Worm (Caenorhabditis elegans) whole organism, L2 larva: ENCODE measurements around the gene K10D11.7.

Experiments
- ceh-16 ChIP-seq: fragments of 150-350 bp; optimal IDR thresholded peaks from 2 replicates; lab custom pipeline; 2014; ENCODE audit warnings: missing biosample characterization, missing genetic modification characterization
- ceh-82 ChIP-seq: fragments of 150-350 bp; optimal IDR thresholded peaks from 2 replicates; lab custom pipeline; 2014; ENCODE audit warnings: missing biosample characterization, missing genetic modification characterization
- lin-39 ChIP-seq: fragments of 150-350 bp; optimal IDR thresholded peaks from 2 replicates; lab custom pipeline; 2014; ENCODE audit warnings: missing biosample characterization, missing genetic modification reagents, missing genetic modification characterization
- unc-62 ChIP-seq: fragments of 150-350 bp; optimal IDR thresholded peaks from 2 replicates; lab custom pipeline; 2014; ENCODE audit warnings: missing biosample characterization, missing genetic modification reagents, missing genetic modification characterization

DNA sequence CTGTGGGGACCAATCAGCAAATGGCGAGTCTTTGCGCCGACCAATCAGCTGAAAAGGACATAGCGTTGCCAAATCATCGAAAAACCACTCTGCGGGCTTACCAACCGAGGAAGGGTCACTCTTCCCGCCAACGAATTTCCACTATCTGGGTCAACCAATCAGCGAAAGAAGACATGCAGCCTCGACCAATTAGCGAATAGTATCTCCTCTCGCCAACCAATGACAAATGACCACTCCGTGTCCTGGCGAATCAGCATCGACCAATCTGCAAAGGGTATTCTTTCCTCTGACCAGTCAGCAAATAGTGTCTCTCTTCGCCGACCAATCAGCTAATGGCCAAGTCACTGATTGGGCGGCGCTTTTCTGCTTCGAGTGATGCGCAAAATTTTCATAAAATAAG lies 45.7 kb upstream of the K10D11.7 start:
- TF ChIP-seq ceh-16 (tag; lab: Kevin White, UChicago): no peak
- no peak for TF ChIP-seq lin-39 (tag; lab: Kevin White, UChicago)
- no peak for TF ChIP-seq ceh-82
- no peak for TF ChIP-seq unc-62
